Worm (Caenorhabditis elegans): ENCODE data around the gene C33C12.12.

- TF ChIP-seq nhr-11 (tag; optimal IDR thresholded peaks at IDR 0.05) (no peak), lin-13 (GFP tag; optimal IDR thresholded peaks at IDR 0.05) (no peak), snu-23 (GFP tag; optimal IDR thresholded peaks at IDR 0.05) (no peak), nhr-90 (tag; optimal IDR thresholded peaks at IDR 0.05; ENCODE audit: poor library complexity) (no peak), snpc-4 (tag; optimal IDR thresholded peaks at IDR 0.05) (no peak), fkh-10 (GFP tag; optimal IDR thresholded peaks at IDR 0.05) (no peak), lsy-2 (tag; optimal IDR thresholded peaks at IDR 0.05) (no peak), ztf-4 (tag; optimal IDR thresholded peaks at IDR 0.05) (no peak), elt-3 (tag; optimal IDR thresholded peaks at IDR 0.05) (no peak), aha-1 (tag; optimal IDR thresholded peaks at IDR 0.05) (no peak), fos-1 (tag; optimal IDR thresholded peaks at IDR 0.05) (no peak), unc-30 (tag; optimal IDR thresholded peaks at IDR 0.05) (no peak)
Observed at ce11 chrII:2122762-2123161, 47.2 kb downstream of the C33C12.12 start.
